Worm (Caenorhabditis elegans): Measurements from ENCODE around the gene C44C10.11.

DNA sequence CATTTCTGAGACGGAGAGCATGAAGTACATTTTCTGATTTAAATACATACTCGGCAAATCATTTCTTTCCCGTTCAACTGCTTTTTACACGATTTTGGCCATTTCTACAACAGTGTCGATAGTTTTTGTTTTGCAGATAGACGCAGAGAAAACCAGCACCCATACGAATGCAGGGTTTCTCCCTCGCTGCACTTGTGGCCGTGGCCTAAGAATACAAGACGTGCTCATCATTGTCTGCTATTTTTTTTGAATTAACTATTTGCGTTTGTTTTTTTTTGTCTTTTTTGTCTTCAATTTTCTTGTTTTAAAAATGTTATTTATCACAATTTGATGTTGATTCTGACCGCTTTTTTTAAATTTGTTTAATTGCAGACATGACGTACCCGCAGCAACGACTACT is 17.1 kb downstream of the C44C10.11 start, which contains the start of gene smcl-1:
- no peak for TF ChIP-seq nhr-11 (tag; optimal IDR thresholded peaks at IDR 0.05)
- 0 out of 2 replicates have a peak, but pooled peaks have one; percentile 30 for TF ChIP-seq ZK337.2 (GFP tag; IDR thresholded peaks at IDR 0.05)
- no peak for TF ChIP-seq ama-1 (optimal IDR thresholded peaks at IDR 0.05)
- 0 out of 2 replicates have a peak, but pooled peaks have one; percentile 33 for TF ChIP-seq dmd-6 (GFP tag; IDR thresholded peaks at IDR 0.05)
